Fruit fly (Drosophila melanogaster) S2 (cell line): Measurements from ENCODE around the gene noc.

Experiments
- CG8478 ChIP-seq: fragments of >200 bp; optimal IDR thresholded peaks from 2 replicates; lab custom pipeline; 2018
- CTCF ChIP-seq, 2 experiments: fragments of >200 bp; optimal IDR thresholded peaks; 2 replicates each; lab custom pipeline; 2018

DNA sequence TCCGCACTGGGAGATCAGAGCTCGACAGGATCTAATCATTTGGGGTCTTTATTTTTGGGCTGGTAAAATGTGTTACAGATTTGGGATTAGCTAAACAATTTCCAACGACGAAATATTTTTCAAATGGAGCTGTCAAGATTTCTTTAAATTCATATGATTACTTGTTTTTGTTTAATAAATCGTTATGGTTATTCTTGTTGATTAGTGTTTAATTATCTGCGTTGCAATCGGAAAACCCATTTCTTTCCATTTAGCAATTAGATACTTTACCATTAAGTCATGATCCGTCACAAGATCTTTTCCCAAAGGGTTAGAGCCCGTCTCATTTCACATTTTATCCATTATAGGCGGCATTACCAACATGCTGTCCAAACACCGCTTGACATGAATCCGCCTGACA is 39.8 kb upstream of the noc start, which contains the start of gene CG15283:
- TF ChIP-seq CG8478 (lab: Kevin White, UChicago), result no peak
- TF ChIP-seq CTCF (optimal IDR thresholded peaks at IDR 0.05; lab: Kevin White, UChicago), result no peak
